Fruit fly (Drosophila melanogaster) whole organism: ENCODE data around the gene CG34342.

Source experiments
- CG8478 ChIP-seq: fragments of >200 bp; optimal IDR thresholded peaks from 2 replicates; lab custom pipeline; 2018; ENCODE audit warnings: inconsistent platforms
- Dll ChIP-seq: fragments of >200 bp; optimal IDR thresholded peaks from 2 replicates; lab custom pipeline; 2017
- EcR ChIP-seq, 2 experiments: fragments of >200 bp; optimal IDR thresholded peaks; 2 replicates each; lab custom pipeline; 2017; ENCODE audit warnings: missing biosample characterization in 2 of 2, missing genetic modification characterization in 2 of 2, missing genetic modification reagents in 2 of 2
- pan ChIP-seq: fragments of >200 bp; optimal IDR thresholded peaks from 2 replicates; lab custom pipeline; 2017
- psq ChIP-seq: fragments of >200 bp; optimal IDR thresholded peaks from 2 replicates; lab custom pipeline; 2017
- usp ChIP-seq: fragments of >200 bp; optimal IDR thresholded peaks from 2 replicates; lab custom pipeline; 2017; ENCODE audit warnings: missing biosample characterization, missing genetic modification characterization, mixed read lengths

Gene CG34342

DNA sequence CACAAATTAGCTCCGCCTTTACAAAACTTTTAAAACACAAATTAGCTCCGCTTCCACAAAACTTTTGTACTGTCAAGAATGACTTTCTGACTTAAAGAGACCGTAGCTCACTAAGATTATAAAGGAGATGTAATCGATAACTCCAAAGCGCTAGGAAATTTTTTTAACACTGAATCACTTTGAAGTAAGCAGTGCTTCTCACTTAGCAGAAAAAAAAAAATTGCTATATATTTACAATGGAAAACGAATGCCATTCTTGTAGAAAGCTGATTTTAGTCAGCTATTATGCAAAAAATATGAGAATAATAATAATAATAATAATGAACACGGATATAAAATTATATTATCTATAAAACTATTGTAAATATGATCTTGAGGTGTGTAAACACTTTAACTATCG, 11.8 kb downstream of the CG34342 start, which contains the start of gene blanks:
TSS of gene blanks (minus strand) at position 101 of the 400 bp plus-strand sequence.
- no peak for TF ChIP-seq EcR (GFP tag; optimal IDR thresholded peaks at IDR 0.05; lab: Kevin White, UChicago)
- TF ChIP-seq Dll (lab: Kevin White, UChicago): no peak

DNA sequence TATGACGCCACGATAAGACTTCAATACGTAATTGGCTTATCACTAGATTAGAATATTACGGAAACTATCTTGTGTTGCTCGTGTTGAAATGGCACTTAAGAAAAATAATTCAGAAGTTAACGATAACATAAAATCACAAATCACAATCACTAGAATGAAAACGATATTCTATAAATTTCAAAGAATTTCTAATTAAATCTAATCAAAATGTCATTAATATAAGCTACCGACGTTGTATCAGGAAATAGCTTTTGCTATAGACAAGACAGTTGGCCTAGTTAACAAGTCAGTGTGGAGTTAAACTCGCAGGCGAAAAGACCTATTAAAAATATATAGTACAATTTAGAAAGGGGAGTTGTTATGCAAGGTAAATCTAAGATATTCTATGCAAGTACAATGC, 31.2 kb downstream of the CG34342 start, which contains the start of gene CG4835:
TSS of gene CG4835 (plus strand) at position 301 of the 400 bp plus-strand sequence.
- TF ChIP-seq pan (lab: Kevin White, UChicago): no peak
- no peak for TF ChIP-seq usp (GFP tag; lab: Kevin White, UChicago)
- TF ChIP-seq Dll (lab: Kevin White, UChicago): no peak
- no peak for TF ChIP-seq CG8478 (lab: Kevin White, UChicago)
- TF ChIP-seq EcR (GFP tag; optimal IDR thresholded peaks at IDR 0.05; lab: Kevin White, UChicago): no peak
- TF ChIP-seq psq (lab: Kevin White, UChicago): no peak
